Fruit fly (Drosophila melanogaster) whole organism, larva: ENCODE measurements around the gene CG13474.

Experiments
- noc ChIP-seq: fragments of 200-800 bp; sonication (Bioruptor generic); optimal IDR thresholded peaks from 3 replicates; lab custom pipeline; 2019; ENCODE audit warnings: missing biosample characterization, mild to moderate bottlenecking, missing genetic modification characterization, moderate library complexity

CG13474 gene

dm6 chr3L:14647210-14647869, 49.6 kb downstream of the CG13474 start:
- no peak for TF ChIP-seq noc
